Fruit fly (Drosophila melanogaster) whole organism, embryonic: ENCODE data around the gene Rpn9.

Experiments
- Adf1 ChIP-seq: fragments of 200-800 bp; sonication (Bioruptor generic); IDR thresholded peaks from 2 replicates; pipeline ENCODE4 v1.3.6; 2022; ENCODE audit warnings: missing biosample characterization, missing genetic modification characterization
- CG10543 ChIP-seq: fragments of 200-800 bp; sonication (Bioruptor generic); optimal IDR thresholded peaks from 3 replicates; lab custom pipeline; 2017; ENCODE audit warnings: missing biosample characterization, mild to moderate bottlenecking, missing genetic modification characterization, moderate library complexity
- CG12104 ChIP-seq: fragments of 200-800 bp; sonication (Bioruptor generic); optimal IDR thresholded peaks from 3 replicates; lab custom pipeline; 2016; ENCODE audit warnings: missing biosample characterization, missing genetic modification characterization
- CG13123 ChIP-seq: fragments of 200-800 bp; sonication (Bioruptor generic); optimal IDR thresholded peaks from 2 replicates; lab custom pipeline; 2016; ENCODE audit warnings: missing biosample characterization, missing genetic modification characterization
- CG13287 ChIP-seq: fragments of 200-800 bp; sonication (Bioruptor generic); IDR thresholded peaks from 2 replicates; pipeline ENCODE4 v1.3.6; 2022; ENCODE audit warnings: missing biosample characterization, missing genetic modification characterization; ENCODE audit not compliant: partially characterized antibody
- CG14441 ChIP-seq: fragments of 200-800 bp; sonication (Bioruptor generic); IDR thresholded peaks from 2 replicates; pipeline ENCODE4 v1.3.6; 2022; ENCODE audit warnings: missing biosample characterization, missing genetic modification characterization
- CG15514 ChIP-seq: fragments of 200-800 bp; sonication (Bioruptor generic); optimal IDR thresholded peaks from 3 replicates; lab custom pipeline; 2017; ENCODE audit warnings: missing biosample characterization, missing genetic modification characterization, mild to moderate bottlenecking, moderate library complexity, missing genetic modification reagents
- CG17385 ChIP-seq: fragments of 200-800 bp; sonication (Bioruptor generic); optimal IDR thresholded peaks from 3 replicates; lab custom pipeline; 2018; ENCODE audit warnings: missing biosample characterization, mild to moderate bottlenecking, missing genetic modification characterization
- CG18619 ChIP-seq: fragments of 200-800 bp; sonication (Bioruptor generic); optimal IDR thresholded peaks from 3 replicates; lab custom pipeline; 2017; ENCODE audit warnings: missing biosample characterization, mild to moderate bottlenecking, missing genetic modification characterization
- CG32532 ChIP-seq: fragments of 200-800 bp; sonication (Bioruptor generic); IDR thresholded peaks from 2 replicates; pipeline ENCODE4 v1.3.6; 2022; ENCODE audit warnings: missing biosample characterization, missing genetic modification characterization
- CG6654 ChIP-seq: fragments of 200-800 bp; sonication (Bioruptor generic); optimal IDR thresholded peaks from 2 replicates; lab custom pipeline; 2017; ENCODE audit warnings: missing biosample characterization, mild to moderate bottlenecking, missing genetic modification characterization
- CG8924 ChIP-seq: fragments of 200-800 bp; optimal IDR thresholded peaks from 3 replicates; lab custom pipeline; 2019; ENCODE audit warnings: missing biosample characterization, mild to moderate bottlenecking, missing genetic modification characterization, moderate library complexity
- Drgx ChIP-seq: fragments of 200-800 bp; sonication (Bioruptor generic); IDR thresholded peaks from 2 replicates; pipeline ENCODE4 v1.3.6; 2022; ENCODE audit warnings: missing biosample characterization, missing genetic modification characterization
- ERR ChIP-seq: fragments of 200-800 bp; sonication (Bioruptor generic); optimal IDR thresholded peaks from 2 replicates; lab custom pipeline; 2016; ENCODE audit warnings: missing biosample characterization, missing genetic modification characterization
- Elba2 ChIP-seq: fragments of 200-800 bp; sonication (Bioruptor generic); optimal IDR thresholded peaks from 3 replicates; lab custom pipeline; 2016; ENCODE audit warnings: missing biosample characterization, missing genetic modification characterization
- Fer1 ChIP-seq: fragments of 200-800 bp; sonication (Bioruptor generic); optimal IDR thresholded peaks from 2 replicates; lab custom pipeline; 2017; ENCODE audit warnings: missing biosample characterization, mild to moderate bottlenecking, missing genetic modification characterization
- Fer3 ChIP-seq: fragments of 200-800 bp; sonication (Bioruptor generic); optimal IDR thresholded peaks from 2 replicates; lab custom pipeline; 2018; ENCODE audit warnings: missing biosample characterization, mild to moderate bottlenecking, missing genetic modification characterization, moderate library complexity
- Myb ChIP-seq: fragments of 200-800 bp; sonication (Bioruptor generic); optimal IDR thresholded peaks from 2 replicates; lab custom pipeline; 2016; ENCODE audit warnings: missing biosample characterization, missing genetic modification characterization
- Pdp1 ChIP-seq, 2 experiments: fragments of 200-800 bp; sonication (Bioruptor generic); optimal IDR thresholded peaks; 3 replicates each; lab custom pipeline; 2016; ENCODE audit warnings: missing biosample characterization in 2 of 2, missing genetic modification characterization in 2 of 2, mild to moderate bottlenecking in 1 of 2, moderate library complexity in 1 of 2
- Six4 ChIP-seq: fragments of 200-800 bp; sonication (Bioruptor generic); optimal IDR thresholded peaks from 2 replicates; lab custom pipeline; 2016; ENCODE audit warnings: missing biosample characterization, missing genetic modification characterization
- Trl ChIP-seq, 3 experiments: fragments of >200 bp in 2 of 3; fragments of 200-800 bp in 1 of 3; sonication (Bioruptor generic) in 1 of 3; optimal IDR thresholded peaks; 2 replicates in 1 of 3; 3 replicates in 2 of 3; lab custom pipeline; 2016 to 2017; ENCODE audit warnings: missing biosample characterization in 1 of 3, missing genetic modification characterization in 1 of 3
- br ChIP-seq: fragments of >200 bp; optimal IDR thresholded peaks from 2 replicates; lab custom pipeline; 2017
- bsh ChIP-seq, 2 experiments: fragments of 200-800 bp; sonication (Bioruptor generic); optimal IDR thresholded peaks; 2 replicates each; lab custom pipeline; 2017 to 2018; ENCODE audit warnings: mild to moderate bottlenecking in 2 of 2, missing biosample characterization in 2 of 2, missing genetic modification characterization in 2 of 2, moderate library complexity in 1 of 2
- corto ChIP-seq: fragments of 200-800 bp; sonication (Bioruptor generic); optimal IDR thresholded peaks from 2 replicates; lab custom pipeline; 2016; ENCODE audit warnings: missing biosample characterization, mild to moderate bottlenecking, missing genetic modification characterization, moderate library complexity
- exex ChIP-seq: fragments of 200-800 bp; sonication (Bioruptor generic); optimal IDR thresholded peaks from 4 replicates; lab custom pipeline; 2018; ENCODE audit warnings: missing biosample characterization, mild to moderate bottlenecking, missing genetic modification characterization, moderate library complexity
- gsb ChIP-seq: fragments of 200-800 bp; sonication (Bioruptor generic); IDR thresholded peaks from 2 replicates; pipeline ENCODE4 v1.3.6; 2022; ENCODE audit warnings: missing biosample characterization, missing genetic modification characterization
- jigr1 ChIP-seq: fragments of 200-800 bp; sonication (Bioruptor generic); IDR thresholded peaks from 3 replicates; pipeline ENCODE4 v1.3.6; 2022; ENCODE audit warnings: missing biosample characterization, missing genetic modification characterization
- lab ChIP-seq: fragments of 200-800 bp; sonication (Bioruptor generic); optimal IDR thresholded peaks from 3 replicates; lab custom pipeline; 2017; ENCODE audit warnings: missing biosample characterization, missing genetic modification characterization, mild to moderate bottlenecking, moderate library complexity, missing genetic modification reagents
- mam ChIP-seq: fragments of 200-800 bp; sonication (Bioruptor generic); optimal IDR thresholded peaks from 3 replicates; lab custom pipeline; 2016; ENCODE audit warnings: missing biosample characterization, missing genetic modification characterization
- nerfin-2 ChIP-seq: fragments of 200-800 bp; sonication (Bioruptor generic); IDR thresholded peaks from 2 replicates; pipeline ENCODE4 v1.3.6; 2022; ENCODE audit warnings: missing biosample characterization, missing genetic modification characterization; ENCODE audit not compliant: partially characterized antibody
- nom ChIP-seq: fragments of 200-800 bp; sonication (Bioruptor generic); optimal IDR thresholded peaks from 2 replicates; lab custom pipeline; 2017; ENCODE audit warnings: missing biosample characterization, missing genetic modification characterization, mild to moderate bottlenecking, moderate library complexity, missing genetic modification reagents
- onecut ChIP-seq: fragments of 200-800 bp; sonication (Bioruptor generic); IDR thresholded peaks from 2 replicates; pipeline ENCODE4 v1.3.6; 2022; ENCODE audit warnings: missing biosample characterization, missing genetic modification characterization
- pita ChIP-seq: fragments of 200-800 bp; sonication (Bioruptor generic); optimal IDR thresholded peaks from 2 replicates; lab custom pipeline; 2017; ENCODE audit warnings: missing biosample characterization, mild to moderate bottlenecking, missing genetic modification characterization
- row ChIP-seq: fragments of 200-800 bp; sonication (Bioruptor generic); IDR thresholded peaks from 3 replicates; pipeline ENCODE4 v1.3.6; 2022; ENCODE audit warnings: missing biosample characterization, missing genetic modification characterization
- sens ChIP-seq: fragments of 200-800 bp; sonication (Bioruptor generic); peaks from one replicate; lab custom pipeline; 2016; ENCODE audit warnings: missing biosample characterization, missing genetic modification characterization
- sima ChIP-seq: fragments of 200-800 bp; sonication (Bioruptor generic); optimal IDR thresholded peaks from 2 replicates; lab custom pipeline; 2016; ENCODE audit warnings: missing biosample characterization, missing genetic modification characterization
- sob ChIP-seq: fragments of 200-800 bp; sonication (Bioruptor generic); IDR thresholded peaks from 2 replicates; pipeline ENCODE4 v1.3.6; 2022; ENCODE audit warnings: missing biosample characterization, missing genetic modification characterization
- tll ChIP-seq, 2 experiments: fragments of 200-800 bp in 1 of 2; fragments of >200 bp in 1 of 2; sonication (Bioruptor generic) in 1 of 2; optimal IDR thresholded peaks; 2 replicates each; lab custom pipeline; 2017 to 2019; ENCODE audit warnings: missing biosample characterization in 2 of 2, missing genetic modification characterization in 2 of 2, mild to moderate bottlenecking in 1 of 2, moderate library complexity in 1 of 2
- vvl ChIP-seq: fragments of 200-800 bp; sonication (Bioruptor generic); IDR thresholded peaks from 2 replicates; pipeline ENCODE4 v1.3.6; 2022; ENCODE audit warnings: missing biosample characterization, missing genetic modification characterization

The Rpn9 gene

DNA sequence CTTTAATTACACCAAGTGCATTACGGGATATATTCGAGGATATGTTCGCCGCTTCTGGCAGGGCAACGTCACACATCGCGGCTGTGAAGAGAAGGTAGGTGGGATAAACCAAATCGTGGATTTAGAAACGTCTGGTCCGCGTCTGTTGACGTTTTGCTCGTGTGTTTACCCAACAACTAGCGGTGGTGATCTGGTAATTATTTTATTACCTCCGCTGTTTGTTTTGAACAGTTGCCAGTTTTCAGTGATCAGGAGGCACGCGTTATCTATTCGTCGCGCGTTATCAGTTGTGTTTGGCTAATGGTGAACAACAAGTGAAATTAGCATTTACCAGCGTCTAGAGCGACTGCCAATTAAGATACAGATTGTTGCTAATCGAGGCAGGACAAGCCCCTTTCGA lies 4.2 kb downstream of the Rpn9 start (continued):
- TF ChIP-seq CG14441 (no peak), tll (GFP tag; optimal IDR thresholded peaks at IDR 0.05; lab: Kevin White, UChicago) (peak in 1 of 2 experiments; percentile 74), CG6654 (no peak), row (GFP tag; lab: Robert Waterston, UW) (no peak), corto (GFP tag; lab: Kevin White, UChicago) (no peak), Pdp1 (GFP tag; optimal IDR thresholded peaks at IDR 0.05; lab: Kevin White, UChicago) (peak in 1 of 2 experiments; percentile 34), CG13123 (GFP tag; lab: Kevin White, UChicago) (no peak), Fer1 (peak; percentile 82), CG18619 (GFP tag; lab: Kevin White, UChicago) (peak; percentile 54), br (no peak), jigr1 (GFP tag; lab: Robert Waterston, UW) (no peak), mam (peak; percentile 7), ERR (GFP tag; lab: Kevin White, UChicago) (peak; percentile 7), CG12104 (no peak), sima (GFP tag; lab: Kevin White, UChicago) (no peak)

DNA sequence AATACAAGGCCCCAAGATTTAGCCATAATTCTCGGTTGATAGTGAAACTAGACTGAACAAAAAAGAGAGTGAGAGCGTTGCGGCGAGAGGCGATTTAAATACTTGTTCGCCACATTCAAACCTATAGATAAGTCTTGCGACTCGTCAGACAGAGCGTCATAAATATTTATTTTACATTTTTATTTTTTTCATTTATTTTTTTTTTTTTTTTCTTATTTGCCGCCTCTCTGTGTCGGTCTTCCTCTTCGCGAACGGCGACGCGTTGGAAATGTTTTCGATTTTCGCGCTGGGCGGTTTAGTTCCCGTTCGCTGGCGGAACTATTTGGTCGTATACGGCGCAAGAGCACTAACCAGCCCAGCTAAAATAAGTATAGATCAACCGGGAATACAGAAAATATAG lies 5.2 kb downstream of the Rpn9 start:
- TF ChIP-seq Six4 (no peak), Drgx (peak; percentile 51; the same call in 1 of the 2 replicates), bsh (GFP tag; optimal IDR thresholded peaks at IDR 0.05; lab: Kevin White, UChicago) (peak in 1 of 2 experiments; percentile 57), Myb (GFP tag; lab: Kevin White, UChicago) (no peak), Trl (optimal IDR thresholded peaks at IDR 0.05; lab: Kevin White, UChicago) (peak in 1 of 2 experiments; percentile 31), Trl (GFP tag; optimal IDR thresholded peaks at IDR 0.05; lab: Kevin White, UChicago) (no peak), vvl (GFP tag; lab: Robert Waterston, UW) (0 out of 2 replicates have a peak, but pooled peaks have one; percentile 27), pita (GFP tag; lab: Kevin White, UChicago) (no peak), onecut (no peak), CG17385 (GFP tag; lab: Kevin White, UChicago) (peak; percentile 45), sob (GFP tag; lab: Robert Waterston, UW) (0 out of 2 replicates have a peak, but pooled peaks have one; percentile 6), sens (GFP tag; lab: Kevin White, UChicago) (peak; percentile 41), lab (GFP tag; lab: Kevin White, UChicago) (peak; percentile 29), CG13287 (GFP tag; lab: Robert Waterston, UW) (peak; percentile 22; the same call in 1 of the 2 replicates), Adf1 (GFP tag; lab: Robert Waterston, UW) (0 out of 2 replicates have a peak, but pooled peaks have one; percentile 19), nom (GFP tag; lab: Kevin White, UChicago) (peak; percentile 88), gsb (GFP tag; lab: Robert Waterston, UW) (no peak), CG15514 (peak; percentile 28), nerfin-2 (GFP tag; lab: Robert Waterston, UW) (0 out of 2 replicates have a peak, but pooled peaks have one; percentile 9), CG8924 (tag; lab: Kevin White, UChicago) (no peak), CG32532 (GFP tag; lab: Robert Waterston, UW) (0 out of 2 replicates have a peak, but pooled peaks have one; percentile 18), Fer3 (tag; lab: Kevin White, UChicago) (no peak), CG10543 (peak; percentile 0)

DNA sequence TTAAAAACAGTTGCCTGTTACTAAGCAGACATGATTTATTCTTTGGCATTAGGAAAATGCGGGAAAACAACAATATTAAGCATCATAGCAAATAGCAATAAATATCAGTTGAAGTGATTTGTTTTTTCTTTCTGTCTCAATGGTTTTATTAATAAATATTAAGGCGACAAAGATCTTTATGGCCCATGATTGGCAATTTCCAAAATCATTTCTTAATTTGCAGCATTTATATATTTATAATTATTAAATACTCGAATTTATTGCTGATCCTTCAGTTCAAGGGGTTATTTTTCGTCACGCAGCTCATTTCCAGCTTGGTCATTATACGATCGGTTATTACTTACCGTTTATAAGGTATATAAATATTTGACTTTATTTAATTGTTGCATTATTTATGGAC lies 5.6 kb downstream of the Rpn9 start:
- no peak for TF ChIP-seq Elba2
- peak; percentile 96 for TF ChIP-seq exex
